Fruit fly (Drosophila melanogaster): ENCODE data around the gene CG32036.

- TF ChIP-seq CG8159 (tag; optimal IDR thresholded peaks at IDR 0.05) = no peak
- no peak for TF ChIP-seq Ets98B (GFP tag; IDR thresholded peaks at IDR 0.05)
- TF ChIP-seq CG34367 (tag; optimal IDR thresholded peaks at IDR 0.05) = no peak
- no peak for TF ChIP-seq Pif1B (GFP tag; optimal IDR thresholded peaks at IDR 0.05)
- no peak for TF ChIP-seq CG32121 (GFP tag; IDR thresholded peaks at IDR 0.05)
Observed at dm6 chr3L:9512560-9512959, 23.5 kb upstream of the CG32036 start, which contains the start of gene CG33703.
